Fruit fly (Drosophila melanogaster) whole organism, embryonic: ENCODE data around the gene Mrp5.

Experiments used
- Abd-B ChIP-seq: fragments of 200-800 bp; sonication (Bioruptor generic); optimal IDR thresholded peaks from 2 replicates; lab custom pipeline; 2018; ENCODE audit warnings: missing biosample characterization, mild to moderate bottlenecking, missing genetic modification characterization, moderate library complexity
- Blimp-1 ChIP-seq: fragments of 200-800 bp; sonication (Bioruptor generic); optimal IDR thresholded peaks from 3 replicates; lab custom pipeline; 2018; ENCODE audit warnings: missing biosample characterization, missing genetic modification characterization, mild to moderate bottlenecking, moderate library complexity, missing genetic modification reagents
- Bteb2 ChIP-seq: fragments of 200-800 bp; sonication (Bioruptor generic); optimal IDR thresholded peaks from 2 replicates; lab custom pipeline; 2016; ENCODE audit warnings: missing biosample characterization, missing genetic modification characterization
- CG10147 ChIP-seq: fragments of 200-800 bp; sonication (Bioruptor generic); optimal IDR thresholded peaks from 2 replicates; lab custom pipeline; 2019; ENCODE audit warnings: missing biosample characterization, mild to moderate bottlenecking, missing genetic modification characterization, moderate library complexity
- CG10267 ChIP-seq: fragments of 200-800 bp; sonication (Bioruptor generic); optimal IDR thresholded peaks from 2 replicates; lab custom pipeline; 2018; ENCODE audit warnings: missing biosample characterization, mild to moderate bottlenecking, missing genetic modification characterization, moderate library complexity
- CG12942 ChIP-seq: fragments of 200-800 bp; sonication (Bioruptor generic); optimal IDR thresholded peaks from 3 replicates; lab custom pipeline; 2016; ENCODE audit warnings: missing biosample characterization, missing genetic modification characterization
- CG13894 ChIP-seq: fragments of 200-800 bp; sonication (Bioruptor generic); optimal IDR thresholded peaks from 3 replicates; lab custom pipeline; 2018; ENCODE audit warnings: missing biosample characterization, mild to moderate bottlenecking, missing genetic modification characterization, moderate library complexity
- CG3065 ChIP-seq: fragments of 200-800 bp; sonication (Bioruptor generic); optimal IDR thresholded peaks from 2 replicates; lab custom pipeline; 2016; ENCODE audit warnings: missing biosample characterization, missing genetic modification characterization
- CG32772 ChIP-seq: fragments of 200-800 bp; sonication (Bioruptor generic); IDR thresholded peaks from 2 replicates; pipeline ENCODE4 v1.3.6; 2022; ENCODE audit warnings: missing biosample characterization, missing genetic modification characterization
- CG33557 ChIP-seq: fragments of 200-800 bp; sonication (Bioruptor generic); optimal IDR thresholded peaks from 2 replicates; lab custom pipeline; 2019; ENCODE audit warnings: missing biosample characterization, mild to moderate bottlenecking, missing genetic modification characterization, moderate library complexity
- CG4328 ChIP-seq: fragments of 200-800 bp; sonication (Bioruptor generic); optimal IDR thresholded peaks from 3 replicates; lab custom pipeline; 2017; ENCODE audit warnings: missing biosample characterization, missing genetic modification reagents, missing genetic modification characterization
- CG4360 ChIP-seq: fragments of 200-800 bp; sonication (Bioruptor generic); IDR thresholded peaks from 2 replicates; pipeline ENCODE4 v1.3.6; 2022; ENCODE audit warnings: missing biosample characterization, missing genetic modification characterization
- CG4854 ChIP-seq: fragments of 200-800 bp; sonication (Bioruptor generic); optimal IDR thresholded peaks from 2 replicates; lab custom pipeline; 2016; ENCODE audit warnings: missing biosample characterization, missing genetic modification characterization, inconsistent platforms
- CG5180 ChIP-seq: fragments of 200-800 bp; sonication (Bioruptor generic); optimal IDR thresholded peaks from 3 replicates; lab custom pipeline; 2017; ENCODE audit warnings: missing biosample characterization, missing genetic modification characterization, mild to moderate bottlenecking, moderate library complexity, missing genetic modification reagents
- CG5953 ChIP-seq: fragments of 200-800 bp; sonication (Bioruptor generic); IDR thresholded peaks from 2 replicates; pipeline ENCODE4 v1.3.6; 2022; ENCODE audit warnings: missing biosample characterization, missing genetic modification characterization
- CG6254 ChIP-seq: fragments of 200-800 bp; sonication (Bioruptor generic); optimal IDR thresholded peaks from 3 replicates; lab custom pipeline; 2017; ENCODE audit warnings: mild to moderate bottlenecking, missing biosample characterization, missing genetic modification reagents, missing genetic modification characterization
- CG6683 ChIP-seq: fragments of 200-800 bp; sonication (Bioruptor generic); optimal IDR thresholded peaks from 2 replicates; lab custom pipeline; 2017; ENCODE audit warnings: missing biosample characterization, mild to moderate bottlenecking, missing genetic modification characterization, missing genetic modification reagents
- CG6791 ChIP-seq: fragments of 200-800 bp; sonication (Bioruptor generic); IDR thresholded peaks from 3 replicates; pipeline ENCODE4 v1.3.6; 2022; ENCODE audit warnings: missing biosample characterization, missing genetic modification characterization; ENCODE audit not compliant: partially characterized antibody
- CG7745 ChIP-seq: fragments of 200-800 bp; sonication (Bioruptor generic); optimal IDR thresholded peaks from 2 replicates; lab custom pipeline; 2018; ENCODE audit warnings: missing biosample characterization, mild to moderate bottlenecking, missing genetic modification characterization, moderate library complexity
- CG8281 ChIP-seq: fragments of 200-800 bp; sonication (Bioruptor generic); optimal IDR thresholded peaks from 2 replicates; lab custom pipeline; 2018; ENCODE audit warnings: missing biosample characterization, mild to moderate bottlenecking, missing genetic modification characterization, moderate library complexity
- CG8478 ChIP-seq: fragments of >200 bp; optimal IDR thresholded peaks from 2 replicates; lab custom pipeline; 2018
- CG9932 ChIP-seq: fragments of 200-800 bp; sonication (Bioruptor generic); IDR thresholded peaks from 2 replicates; pipeline ENCODE4 v1.3.6; 2022; ENCODE audit warnings: missing biosample characterization, missing genetic modification characterization
- Dref ChIP-seq: fragments of 200-800 bp; sonication (Bioruptor generic); IDR thresholded peaks from 2 replicates; pipeline ENCODE4 v1.3.6; 2022; ENCODE audit warnings: missing biosample characterization, missing genetic modification characterization
- Elba2 ChIP-seq: fragments of 200-800 bp; sonication (Bioruptor generic); optimal IDR thresholded peaks from 3 replicates; lab custom pipeline; 2016; ENCODE audit warnings: missing biosample characterization, missing genetic modification characterization
- Hr3 ChIP-seq: fragments of 200-800 bp; sonication (Bioruptor generic); optimal IDR thresholded peaks from 3 replicates; lab custom pipeline; 2016; ENCODE audit warnings: missing biosample characterization, missing genetic modification characterization
- Ptx1 ChIP-seq: fragments of 200-800 bp; sonication (Bioruptor generic); IDR thresholded peaks from 2 replicates; pipeline ENCODE4 v1.3.6; 2022; ENCODE audit warnings: missing biosample characterization, missing genetic modification characterization
- Side ChIP-seq: fragments of 200-800 bp; sonication (Bioruptor generic); optimal IDR thresholded peaks from 2 replicates; lab custom pipeline; 2016; ENCODE audit warnings: missing biosample characterization, missing genetic modification characterization
- Six4 ChIP-seq: fragments of 200-800 bp; sonication (Bioruptor generic); optimal IDR thresholded peaks from 2 replicates; lab custom pipeline; 2016; ENCODE audit warnings: missing biosample characterization, missing genetic modification characterization
- Xbp1 ChIP-seq: fragments of 200-800 bp; sonication (Bioruptor generic); optimal IDR thresholded peaks from 3 replicates; lab custom pipeline; 2016; ENCODE audit warnings: missing biosample characterization, mild to moderate bottlenecking, missing genetic modification characterization
- bigmax ChIP-seq: fragments of 200-800 bp; sonication (Bioruptor generic); optimal IDR thresholded peaks from 2 replicates; lab custom pipeline; 2018; ENCODE audit warnings: missing biosample characterization, mild to moderate bottlenecking, missing genetic modification characterization
- caup ChIP-seq: fragments of 200-800 bp; sonication (Bioruptor generic); optimal IDR thresholded peaks from 3 replicates; lab custom pipeline; 2017; ENCODE audit warnings: missing biosample characterization, mild to moderate bottlenecking, missing genetic modification characterization, moderate library complexity; ENCODE audit not compliant: severe bottlenecking
- chm ChIP-seq: fragments of 200-800 bp; sonication (Bioruptor generic); IDR thresholded peaks from 2 replicates; pipeline ENCODE4 v1.3.6; 2022; ENCODE audit warnings: missing biosample characterization, missing genetic modification characterization
- crp ChIP-seq, 2 experiments: fragments of 200-800 bp; sonication (Bioruptor generic); optimal IDR thresholded peaks; 2 replicates in 1 of 2; 3 replicates in 1 of 2; lab custom pipeline; 2017; ENCODE audit warnings: missing biosample characterization in 2 of 2, missing genetic modification characterization in 2 of 2, mild to moderate bottlenecking in 1 of 2, moderate library complexity in 1 of 2
- cwo ChIP-seq: fragments of 200-800 bp; sonication (Bioruptor generic); optimal IDR thresholded peaks from 3 replicates; lab custom pipeline; 2017; ENCODE audit warnings: missing biosample characterization, missing genetic modification characterization, mild to moderate bottlenecking, moderate library complexity, missing genetic modification reagents
- dan ChIP-seq: fragments of 200-800 bp; sonication (Bioruptor generic); IDR thresholded peaks from 2 replicates; pipeline ENCODE4 v1.3.6; 2022; ENCODE audit warnings: missing biosample characterization, missing genetic modification characterization
- dysf ChIP-seq: fragments of 200-800 bp; sonication (Bioruptor generic); IDR thresholded peaks from 3 replicates; pipeline ENCODE4 v1.3.6; 2022; ENCODE audit warnings: missing biosample characterization, missing genetic modification characterization
- ftz-f1 ChIP-seq: fragments of 200-800 bp; sonication (Bioruptor generic); optimal IDR thresholded peaks from 2 replicates; lab custom pipeline; 2016; ENCODE audit warnings: missing biosample characterization, missing genetic modification characterization
- gcm ChIP-seq: fragments of 200-800 bp; sonication (Bioruptor generic); optimal IDR thresholded peaks from 2 replicates; lab custom pipeline; 2019; ENCODE audit warnings: missing biosample characterization, mild to moderate bottlenecking, missing genetic modification characterization, moderate library complexity
- grau ChIP-seq: fragments of 200-800 bp; optimal IDR thresholded peaks from 3 replicates; lab custom pipeline; 2019; ENCODE audit warnings: missing biosample characterization, mild to moderate bottlenecking, missing genetic modification characterization, moderate library complexity
- jigr1 ChIP-seq: fragments of 200-800 bp; sonication (Bioruptor generic); IDR thresholded peaks from 3 replicates; pipeline ENCODE4 v1.3.6; 2022; ENCODE audit warnings: missing biosample characterization, missing genetic modification characterization
- lov ChIP-seq, 2 experiments: fragments of 200-800 bp in 1 of 2; fragments of >200 bp in 1 of 2; sonication (Bioruptor generic) in 1 of 2; IDR thresholded peaks in 1 of 2; optimal IDR thresholded peaks in 1 of 2; 2 replicates in 1 of 2; 3 replicates in 1 of 2; pipeline versions ENCODE4 v1.3.6 to Lab custom; 2017 to 2022; ENCODE audit warnings: missing biosample characterization in 1 of 2, missing genetic modification characterization in 1 of 2
- luna ChIP-seq: fragments of 200-800 bp; sonication (Bioruptor generic); optimal IDR thresholded peaks from 2 replicates; lab custom pipeline; 2016; ENCODE audit warnings: missing biosample characterization, missing genetic modification characterization
- mam ChIP-seq: fragments of 200-800 bp; sonication (Bioruptor generic); optimal IDR thresholded peaks from 3 replicates; lab custom pipeline; 2016; ENCODE audit warnings: missing biosample characterization, missing genetic modification characterization
- nerfin-2 ChIP-seq: fragments of 200-800 bp; sonication (Bioruptor generic); IDR thresholded peaks from 2 replicates; pipeline ENCODE4 v1.3.6; 2022; ENCODE audit warnings: missing biosample characterization, missing genetic modification characterization; ENCODE audit not compliant: partially characterized antibody
- otp ChIP-seq: fragments of 200-800 bp; sonication (Bioruptor generic); IDR thresholded peaks from 3 replicates; pipeline ENCODE4, ENCODE4 v1.3.6; 2022; ENCODE audit warnings: missing biosample characterization, missing genetic modification characterization
- sens ChIP-seq: fragments of 200-800 bp; sonication (Bioruptor generic); peaks from one replicate; lab custom pipeline; 2016; ENCODE audit warnings: missing biosample characterization, missing genetic modification characterization
- sob ChIP-seq: fragments of 200-800 bp; sonication (Bioruptor generic); IDR thresholded peaks from 2 replicates; pipeline ENCODE4 v1.3.6; 2022; ENCODE audit warnings: missing biosample characterization, missing genetic modification characterization
- vfl ChIP-seq: fragments of 200-800 bp; sonication (Bioruptor generic); optimal IDR thresholded peaks from 2 replicates; lab custom pipeline; 2016; ENCODE audit warnings: missing biosample characterization, missing genetic modification characterization
- vvl ChIP-seq: fragments of 200-800 bp; sonication (Bioruptor generic); IDR thresholded peaks from 2 replicates; pipeline ENCODE4 v1.3.6; 2022; ENCODE audit warnings: missing biosample characterization, missing genetic modification characterization
- yki ChIP-seq: fragments of >200 bp; optimal IDR thresholded peaks from 3 replicates; lab custom pipeline; 2018

Mrp5 gene

dm6 chr3R:19905932-19906439, 30.5 kb upstream of the Mrp5 start:
- TF ChIP-seq CG6791 (GFP tag; lab: Robert Waterston, UW): no peak
- peak; percentile 91 for TF ChIP-seq dysf (GFP tag; lab: Robert Waterston, UW)
- peak; percentile 87 for TF ChIP-seq ftz-f1 (GFP tag; lab: Kevin White, UChicago)
- TF ChIP-seq luna (GFP tag; lab: Kevin White, UChicago): no peak
- peak; percentile 41 for TF ChIP-seq CG10147
- peak; percentile 75 for TF ChIP-seq chm (GFP tag; lab: Robert Waterston, UW)
- peak; percentile 12 for TF ChIP-seq CG4328
- peak; percentile 41; the same call in 1 of the 2 replicates for TF ChIP-seq CG5953 (GFP tag; lab: Robert Waterston, UW)
- TF ChIP-seq CG13894: peak; percentile 33
- peak; percentile 87 for TF ChIP-seq Xbp1
- no peak for TF ChIP-seq CG8478 (lab: Kevin White, UChicago)
- TF ChIP-seq Ptx1: peak; percentile 90
- peak; percentile 26 for TF ChIP-seq Six4 (GFP tag; lab: Kevin White, UChicago)
- TF ChIP-seq yki (lab: Kevin White, UChicago): no peak
- no peak for TF ChIP-seq CG33557 (GFP tag; lab: Kevin White, UChicago)
- TF ChIP-seq Elba2 (GFP tag; lab: Kevin White, UChicago): no peak
- peak; percentile 37 for TF ChIP-seq CG6683 (GFP tag; lab: Kevin White, UChicago)
- peak; percentile 83 for TF ChIP-seq sob (GFP tag; lab: Robert Waterston, UW)
- peak; percentile 89 for TF ChIP-seq vvl (GFP tag; lab: Robert Waterston, UW)
- peak; percentile 79 for TF ChIP-seq caup (GFP tag; lab: Kevin White, UChicago)
- peak; percentile 81 for TF ChIP-seq CG9932 (GFP tag; lab: Robert Waterston, UW)
- TF ChIP-seq Blimp-1 (GFP tag; lab: Kevin White, UChicago): peak; percentile 67
- peak; percentile 84 for TF ChIP-seq grau
- no peak for TF ChIP-seq nerfin-2 (GFP tag; lab: Robert Waterston, UW)
- peak; percentile 72; the same call in 1 of the 3 replicates for TF ChIP-seq otp (GFP tag; lab: Robert Waterston, UW)
- peak; percentile 67 for TF ChIP-seq Hr3 (GFP tag; lab: Kevin White, UChicago)
- peak; percentile 96 for TF ChIP-seq sens (GFP tag; lab: Kevin White, UChicago)
- TF ChIP-seq CG12942: peak; percentile 65
- TF ChIP-seq jigr1 (GFP tag; lab: Robert Waterston, UW): peak; percentile 70; the same call in 2 of the 3 replicates
- peak; percentile 19 for TF ChIP-seq CG4854 (GFP tag; lab: Kevin White, UChicago)
- no peak for TF ChIP-seq CG4360 (GFP tag; lab: Robert Waterston, UW)
- TF ChIP-seq Dref (GFP tag; lab: Robert Waterston, UW): no peak
- peak; percentile 85 for TF ChIP-seq cwo
- TF ChIP-seq Bteb2: peak; percentile 68
- TF ChIP-seq CG32772 (GFP tag; lab: Robert Waterston, UW): peak; percentile 81
- TF ChIP-seq Side (GFP tag; lab: Kevin White, UChicago): peak; percentile 77
- peak; percentile 46 for TF ChIP-seq CG8281
- TF ChIP-seq vfl (GFP tag; lab: Kevin White, UChicago): peak; percentile 31
- peak; percentile 74 for TF ChIP-seq CG6254 (GFP tag; lab: Kevin White, UChicago)
- peak; percentile 83 for TF ChIP-seq mam (GFP tag; lab: Kevin White, UChicago)
- peak; percentile 31 for TF ChIP-seq gcm (GFP tag; lab: Kevin White, UChicago)
- TF ChIP-seq bigmax (GFP tag; lab: Kevin White, UChicago): no peak
- peak; percentile 78 for TF ChIP-seq Abd-B
- no peak for TF ChIP-seq CG7745 (tag; lab: Kevin White, UChicago)
- peak; percentile 49 for TF ChIP-seq CG5180 (GFP tag; lab: Kevin White, UChicago)
- TF ChIP-seq lov (optimal IDR thresholded peaks at IDR 0.05; lab: Kevin White, UChicago): no peak
- 0 out of 3 replicates have a peak, but pooled peaks have one; percentile 56 for TF ChIP-seq lov (GFP tag; IDR thresholded peaks at IDR 0.05; lab: Robert Waterston, UW)
- TF ChIP-seq CG3065: peak; percentile 41
- no peak for TF ChIP-seq dan
- TF ChIP-seq crp (GFP tag; optimal IDR thresholded peaks at IDR 0.05; lab: Kevin White, UChicago): peak in 1 of 2 experiments; percentile 41
- peak; percentile 44 for TF ChIP-seq CG10267 (tag; lab: Kevin White, UChicago)
